Worm (Caenorhabditis elegans) whole organism, late embryonic: ENCODE data around the gene F42A6.6.
A peak's percentile ranks its signal among the peaks of the same experiment; 100 is the strongest.

Experiments used
- C08G9.2 ChIP-seq: sonication (generic microtip); optimal IDR thresholded peaks from 2 replicates; lab custom pipeline; 2016; ENCODE audit warnings: mild to moderate bottlenecking, missing genetic modification characterization, moderate library complexity, missing compliant biosample characterization
- C38D4.7 ChIP-seq: fragments of 200-800 bp; sonication (Bioruptor generic); optimal IDR thresholded peaks from 2 replicates; lab custom pipeline; 2018; ENCODE audit warnings: mild to moderate bottlenecking, missing genetic modification characterization, moderate library complexity, missing compliant biosample characterization
- F13H6.1 ChIP-seq: sonication (generic microtip); optimal IDR thresholded peaks from 2 replicates; lab custom pipeline; 2016; ENCODE audit warnings: missing genetic modification characterization, missing compliant biosample characterization
- T23F11.4 ChIP-seq: fragments of 200-800 bp; sonication (Bioruptor generic); optimal IDR thresholded peaks from 2 replicates; lab custom pipeline; 2018; ENCODE audit warnings: mild to moderate bottlenecking, missing genetic modification characterization, missing compliant biosample characterization
- Y22D7AL.16 ChIP-seq: sonication (generic microtip); optimal IDR thresholded peaks from 2 replicates; lab custom pipeline; 2016; ENCODE audit warnings: missing genetic modification characterization, missing compliant biosample characterization
- ahr-1 ChIP-seq: sonication (generic microtip); optimal IDR thresholded peaks from 2 replicates; lab custom pipeline; 2016; ENCODE audit warnings: missing genetic modification characterization, missing compliant biosample characterization
- ama-1 ChIP-seq: fragments of 150-350 bp; optimal IDR thresholded peaks from 2 replicates; lab custom pipeline; 2014
- ceh-18 ChIP-seq: sonication (generic microtip); optimal IDR thresholded peaks from 2 replicates; lab custom pipeline; 2016; ENCODE audit warnings: missing genetic modification characterization, missing compliant biosample characterization
- ceh-2 ChIP-seq: sonication (generic microtip); optimal IDR thresholded peaks from 2 replicates; lab custom pipeline; 2016; ENCODE audit warnings: missing genotype, missing genetic modification characterization, missing compliant biosample characterization
- ceh-31 ChIP-seq: sonication (generic microtip); optimal IDR thresholded peaks from 2 replicates; lab custom pipeline; 2016; ENCODE audit warnings: missing genetic modification characterization, missing compliant biosample characterization
- ceh-34 ChIP-seq: sonication (generic microtip); optimal IDR thresholded peaks from 2 replicates; lab custom pipeline; 2016; ENCODE audit warnings: mild to moderate bottlenecking, missing genetic modification characterization, missing compliant biosample characterization
- ceh-45 ChIP-seq: fragments of 200-800 bp; sonication (Bioruptor generic); IDR thresholded peaks from 2 replicates; pipeline ENCODE4 v1.3.6; 2022; ENCODE audit warnings: missing genetic modification reagents, missing genetic modification characterization, missing compliant biosample characterization
- ceh-48 ChIP-seq: sonication (generic microtip); optimal IDR thresholded peaks from 2 replicates; lab custom pipeline; 2016; ENCODE audit warnings: missing genetic modification characterization, inconsistent platforms, missing compliant biosample characterization
- ceh-9 ChIP-seq: sonication (generic microtip); optimal IDR thresholded peaks from 2 replicates; lab custom pipeline; 2016; ENCODE audit warnings: mild to moderate bottlenecking, missing genetic modification characterization, inconsistent platforms, missing compliant biosample characterization
- che-1 ChIP-seq: sonication (generic microtip); optimal IDR thresholded peaks from 2 replicates; lab custom pipeline; 2016; ENCODE audit warnings: mild to moderate bottlenecking, missing genetic modification characterization, missing compliant biosample characterization
- dve-1 ChIP-seq: sonication (generic microtip); optimal IDR thresholded peaks from 2 replicates; lab custom pipeline; 2017; ENCODE audit warnings: antibody characterized with exemption, mild to moderate bottlenecking, missing genetic modification characterization, missing compliant biosample characterization
- elt-4 ChIP-seq: sonication (generic microtip); optimal IDR thresholded peaks from 2 replicates; lab custom pipeline; 2016; ENCODE audit warnings: missing genetic modification characterization, missing compliant biosample characterization
- ets-4 ChIP-seq: sonication (generic microtip); optimal IDR thresholded peaks from 2 replicates; lab custom pipeline; 2016; ENCODE audit warnings: missing genetic modification characterization, missing compliant biosample characterization
- eyg-1 ChIP-seq: sonication (generic microtip); optimal IDR thresholded peaks from 2 replicates; lab custom pipeline; 2016; ENCODE audit warnings: missing genotype, missing genetic modification characterization, missing compliant biosample characterization
- fkh-6 ChIP-seq: sonication (generic microtip); optimal IDR thresholded peaks from 2 replicates; lab custom pipeline; 2016; ENCODE audit warnings: missing genetic modification characterization, missing compliant biosample characterization
- hlh-13 ChIP-seq: fragments of 200-800 bp; sonication (Bioruptor generic); optimal IDR thresholded peaks from 2 replicates; lab custom pipeline; 2018; ENCODE audit warnings: mild to moderate bottlenecking, missing genetic modification characterization, missing compliant biosample characterization
- hlh-30 ChIP-seq: sonication (generic microtip); optimal IDR thresholded peaks from 2 replicates; lab custom pipeline; 2017; ENCODE audit warnings: antibody characterized with exemption, missing genetic modification characterization, missing compliant biosample characterization; ENCODE audit not compliant: insufficient read depth
- hlh-6 ChIP-seq: sonication (generic microtip); optimal IDR thresholded peaks from 2 replicates; lab custom pipeline; 2016; ENCODE audit warnings: missing genotype, missing genetic modification characterization, missing compliant biosample characterization
- hlh-8 ChIP-seq: sonication (generic microtip); optimal IDR thresholded peaks from 2 replicates; lab custom pipeline; 2016; ENCODE audit warnings: missing genotype, missing genetic modification characterization, missing compliant biosample characterization
- lim-6 ChIP-seq: sonication (generic microtip); optimal IDR thresholded peaks from 2 replicates; lab custom pipeline; 2016; ENCODE audit warnings: missing genetic modification characterization, missing compliant biosample characterization
- lin-11 ChIP-seq: fragments of 200-800 bp; sonication (Bioruptor generic); optimal IDR thresholded peaks from 2 replicates; lab custom pipeline; 2018; ENCODE audit warnings: mild to moderate bottlenecking, missing genetic modification characterization, missing compliant biosample characterization
- madf-2 ChIP-seq: sonication (generic microtip); optimal IDR thresholded peaks from 2 replicates; lab custom pipeline; 2017; ENCODE audit warnings: missing genetic modification characterization, missing compliant biosample characterization
- nfya-1 ChIP-seq: sonication (generic microtip); optimal IDR thresholded peaks from 2 replicates; lab custom pipeline; 2017; ENCODE audit warnings: missing genetic modification characterization, mild to moderate bottlenecking, missing compliant biosample characterization, antibody characterized with exemption, moderate library complexity
- nhr-232 ChIP-seq: sonication (generic microtip); optimal IDR thresholded peaks from 2 replicates; lab custom pipeline; 2016; ENCODE audit warnings: missing genetic modification characterization, missing compliant biosample characterization
- odd-2 ChIP-seq: sonication (generic microtip); optimal IDR thresholded peaks from 2 replicates; lab custom pipeline; 2017; ENCODE audit warnings: antibody characterized with exemption, mild to moderate bottlenecking, missing genetic modification characterization, missing compliant biosample characterization
- pha-2 ChIP-seq: sonication (generic microtip); optimal IDR thresholded peaks from 2 replicates; lab custom pipeline; 2017; ENCODE audit warnings: mild to moderate bottlenecking, missing genetic modification characterization, missing compliant biosample characterization
- pqm-1 ChIP-seq: sonication (generic microtip); optimal IDR thresholded peaks from 2 replicates; lab custom pipeline; 2016; ENCODE audit warnings: missing genetic modification characterization, missing compliant biosample characterization
- pros-1 ChIP-seq: fragments of 150-350 bp; optimal IDR thresholded peaks from 2 replicates; lab custom pipeline; 2014; ENCODE audit warnings: missing biosample characterization, missing genetic modification reagents, missing genetic modification characterization
- rnt-1 ChIP-seq: sonication (generic microtip); optimal IDR thresholded peaks from 2 replicates; lab custom pipeline; 2016; ENCODE audit warnings: missing genetic modification characterization, missing compliant biosample characterization
- sdc-2 ChIP-seq: sonication (generic microtip); optimal IDR thresholded peaks from 2 replicates; lab custom pipeline; 2016; ENCODE audit warnings: missing genotype, missing genetic modification characterization, missing compliant biosample characterization
- sox-2 ChIP-seq: fragments of 200-800 bp; sonication (Bioruptor generic); IDR thresholded peaks from 2 replicates; pipeline ENCODE4 v1.3.6; 2022; ENCODE audit warnings: missing genetic modification reagents, missing genetic modification characterization, missing compliant biosample characterization
- syd-9 ChIP-seq: sonication (generic microtip); optimal IDR thresholded peaks from 2 replicates; lab custom pipeline; 2016; ENCODE audit warnings: mild to moderate bottlenecking, missing genetic modification characterization, moderate library complexity, missing compliant biosample characterization
- tbx-2 ChIP-seq: sonication (generic microtip); optimal IDR thresholded peaks from 2 replicates; lab custom pipeline; 2016; ENCODE audit warnings: missing genetic modification characterization, missing compliant biosample characterization
- ttx-3 ChIP-seq: sonication (generic microtip); optimal IDR thresholded peaks from 2 replicates; lab custom pipeline; 2016; ENCODE audit warnings: missing genetic modification reagents, missing genetic modification characterization, missing compliant biosample characterization
- unc-3 ChIP-seq, 2 experiments: fragments of 200-800 bp in 1 of 2; sonication (Bioruptor generic) in 1 of 2; sonication (generic microtip) in 1 of 2; conservative IDR thresholded peaks in 1 of 2; optimal IDR thresholded peaks in 1 of 2; 2 replicates each; pipeline versions ENCODE4 v1.3.6 to Lab custom; 2016 to 2022; ENCODE audit warnings: missing compliant biosample characterization in 2 of 2, missing genetic modification characterization in 2 of 2, missing genetic modification reagents in 1 of 2
- unc-42 ChIP-seq: sonication (generic microtip); optimal IDR thresholded peaks from 2 replicates; lab custom pipeline; 2016; ENCODE audit warnings: missing genotype, missing genetic modification characterization, missing compliant biosample characterization
- unc-55 ChIP-seq: sonication (generic microtip); optimal IDR thresholded peaks from 2 replicates; lab custom pipeline; 2017; ENCODE audit warnings: missing biosample characterization, missing genetic modification reagents, missing genetic modification characterization
- unc-86 ChIP-seq: sonication (generic microtip); optimal IDR thresholded peaks from 2 replicates; lab custom pipeline; 2016; ENCODE audit warnings: missing genetic modification characterization, missing compliant biosample characterization
- zip-5 ChIP-seq: sonication (generic microtip); optimal IDR thresholded peaks from 2 replicates; lab custom pipeline; 2016; ENCODE audit warnings: missing genetic modification characterization, missing compliant biosample characterization

The F42A6.6 gene

DNA sequence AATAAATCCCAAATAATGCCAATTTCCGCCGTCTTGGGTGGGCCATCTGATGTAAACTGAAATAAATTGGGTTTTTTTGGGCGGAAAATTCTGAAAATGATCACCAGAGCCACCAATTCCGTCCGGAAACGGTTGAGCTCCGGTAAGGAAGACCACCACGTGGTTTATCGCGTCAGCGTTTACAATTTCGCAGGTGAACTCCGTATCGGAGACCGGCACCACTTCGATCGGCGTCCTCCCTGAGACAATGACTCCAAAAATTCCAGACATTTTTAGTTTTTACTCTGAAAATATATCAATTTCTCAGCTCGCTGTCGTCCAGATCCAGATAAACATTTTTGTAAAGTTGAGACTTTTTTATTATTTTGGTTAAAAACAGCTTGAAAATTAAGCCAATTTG, at the start of gene F42A6.6:
F42A6.6 (minus strand) TSS at position 289 of the 400 bp plus-strand sequence.
- TF ChIP-seq ttx-3 (tag; lab: Kevin White, UChicago) (no peak), ama-1 (lab: Kevin White, UChicago) (peak; percentile 88)

DNA sequence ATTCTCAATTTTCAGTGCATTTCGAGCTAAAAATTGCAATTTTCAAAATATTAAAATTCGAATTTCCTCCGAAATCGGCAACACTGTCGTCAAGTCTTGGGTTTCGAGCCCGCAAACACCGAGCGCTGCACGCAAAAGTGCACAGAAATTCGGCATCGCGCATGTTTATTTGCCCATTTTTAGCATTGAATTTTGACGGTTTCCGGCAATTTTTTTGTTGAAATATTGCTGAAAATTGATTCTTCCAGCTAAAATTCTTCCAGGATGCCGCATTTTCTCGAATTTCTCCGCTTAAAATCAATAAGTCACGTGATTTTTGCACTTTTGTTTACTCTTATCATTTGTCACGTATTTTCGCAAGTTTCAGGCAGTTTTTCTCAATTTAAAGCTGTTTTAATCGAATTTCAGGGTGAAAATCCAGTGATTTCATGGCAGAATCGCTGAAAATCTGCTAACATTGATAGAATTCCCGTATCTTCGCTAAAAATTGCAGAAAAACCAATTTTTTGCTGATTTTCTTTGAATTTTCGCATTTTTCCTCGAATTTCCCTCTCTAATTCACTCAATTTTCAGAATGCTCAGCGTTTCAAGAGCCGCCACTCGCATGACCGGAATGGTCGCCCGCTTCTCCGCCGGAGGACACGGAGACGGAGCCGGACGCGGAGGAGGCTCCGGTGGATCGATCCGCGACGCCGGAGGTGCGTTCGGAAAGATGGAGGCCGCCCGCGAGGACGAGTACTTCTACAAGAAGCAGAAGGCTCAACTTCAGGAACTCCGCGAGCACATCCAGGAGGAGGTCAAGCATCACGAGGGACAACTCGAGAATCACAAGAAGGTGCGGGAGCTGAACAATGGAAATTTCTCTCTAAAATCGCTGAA, 48.9 kb upstream of the F42A6.6 start, which contains the start of gene mai-2:
mai-2 (plus strand) TSS at position 574 of the 879 bp plus-strand sequence.
- no peak for TF ChIP-seq che-1 (tag; lab: Kevin White, UChicago)
- no peak for TF ChIP-seq pros-1 (tag; lab: Kevin White, UChicago)
- no peak for TF ChIP-seq C38D4.7 (GFP tag; lab: Kevin White, UChicago)
- no peak for TF ChIP-seq unc-3 (GFP tag; conservative IDR thresholded peaks at IDR 0.05; lab: Robert Waterston, UW)
- no peak for TF ChIP-seq unc-3 (tag; optimal IDR thresholded peaks at IDR 0.05; lab: Kevin White, UChicago)
- TF ChIP-seq ets-4, result no peak
- no peak for TF ChIP-seq Y22D7AL.16 (tag; lab: Kevin White, UChicago)
- no peak for TF ChIP-seq ceh-34 (tag; lab: Kevin White, UChicago)
- TF ChIP-seq nfya-1 (tag; lab: Kevin White, UChicago), result peak; percentile 28
- TF ChIP-seq F13H6.1 (tag; lab: Kevin White, UChicago), result no peak
- TF ChIP-seq madf-2 (tag; lab: Kevin White, UChicago), result no peak
- TF ChIP-seq hlh-30 (tag; lab: Kevin White, UChicago), result peak; percentile 91
- TF ChIP-seq sdc-2 (tag; lab: Kevin White, UChicago), result no peak
- TF ChIP-seq unc-86, result no peak
- TF ChIP-seq sox-2 (GFP tag; lab: Robert Waterston, UW), result no peak
- TF ChIP-seq eyg-1, result no peak

- TF ChIP-seq hlh-30 (tag; lab: Kevin White, UChicago) (peak; percentile 99), F13H6.1 (tag; lab: Kevin White, UChicago) (no peak), hlh-13 (GFP tag; lab: Kevin White, UChicago) (no peak), C08G9.2 (peak; percentile 37), ceh-48 (peak; percentile 10), ceh-31 (tag; lab: Kevin White, UChicago) (peak; percentile 78), tbx-2 (peak; percentile 56), nfya-1 (tag; lab: Kevin White, UChicago) (peak; percentile 85), fkh-6 (tag; lab: Kevin White, UChicago) (no peak), lin-11 (tag; lab: Kevin White, UChicago) (no peak), unc-55 (GFP tag; lab: Kevin White, UChicago) (peak; percentile 47), ceh-18 (tag; lab: Kevin White, UChicago) (peak; percentile 77), ceh-45 (no peak), ets-4 (no peak), pqm-1 (tag; lab: Kevin White, UChicago) (peak; percentile 5), ahr-1 (no peak), ceh-34 (tag; lab: Kevin White, UChicago) (peak; percentile 79), hlh-8 (peak; percentile 43), unc-42 (tag; lab: Kevin White, UChicago) (peak; percentile 88), lim-6 (tag; lab: Kevin White, UChicago) (no peak), ceh-2 (tag; lab: Kevin White, UChicago) (peak; percentile 44), rnt-1 (tag; lab: Kevin White, UChicago) (peak; percentile 65)
These were observed 47.9 kb upstream of the F42A6.6 start for ce11 chrIV:3384593-3384992.

ce11 chrIV:3384047-3384446, 47.4 kb upstream of the F42A6.6 start, which contains the start of gene B0546.4:
Gene B0546.4, minus strand, starts transcription at chrIV:3384147.
- TF ChIP-seq syd-9 (no peak), hlh-6 (no peak), T23F11.4 (GFP tag; lab: Kevin White, UChicago) (no peak), zip-5 (tag; lab: Kevin White, UChicago) (no peak), lin-11 (tag; lab: Kevin White, UChicago) (no peak), elt-4 (tag; lab: Kevin White, UChicago) (no peak), nhr-232 (no peak), lim-6 (tag; lab: Kevin White, UChicago) (no peak), ceh-9 (no peak), C08G9.2 (no peak), pha-2 (tag; lab: Kevin White, UChicago) (no peak), dve-1 (tag; lab: Kevin White, UChicago) (no peak), sox-2 (GFP tag; lab: Robert Waterston, UW) (no peak), odd-2 (tag; lab: Kevin White, UChicago) (no peak), pros-1 (tag; lab: Kevin White, UChicago) (no peak), che-1 (tag; lab: Kevin White, UChicago) (no peak), madf-2 (tag; lab: Kevin White, UChicago) (no peak), tbx-2 (no peak), Y22D7AL.16 (tag; lab: Kevin White, UChicago) (no peak)
